Worm (Caenorhabditis elegans): ENCODE measurements around the gene col-184.
A peak's percentile ranks its signal among the peaks of the same experiment; 100 is the strongest.

The col-184 gene

ce11 chrX:13518861-13519713 lies 49.8 kb downstream of the col-184 start, which contains the start of the genes cdk-4 and F18H3.1:
TSS of gene cdk-4 (minus strand) at chrX:13518911.
TSS of gene F18H3.1 (plus strand) at chrX:13519663.
- TF ChIP-seq snpc-4 (tag; optimal IDR thresholded peaks at IDR 0.05), result no peak
- TF ChIP-seq unc-39 (tag; optimal IDR thresholded peaks at IDR 0.05), result no peak
- TF ChIP-seq sea-2 (GFP tag; optimal IDR thresholded peaks at IDR 0.05), result no peak
- no peak for TF ChIP-seq ztf-4 (tag; optimal IDR thresholded peaks at IDR 0.05)
- no peak for TF ChIP-seq ceh-28 (tag; optimal IDR thresholded peaks at IDR 0.05)
- no peak for TF ChIP-seq nhr-23 (tag; optimal IDR thresholded peaks at IDR 0.05)
- TF ChIP-seq R02D3.7 (tag; optimal IDR thresholded peaks at IDR 0.05), result no peak
- TF ChIP-seq lin-15B (tag; optimal IDR thresholded peaks at IDR 0.05), result peak; percentile 64
- no peak for TF ChIP-seq ceh-82 (tag; optimal IDR thresholded peaks at IDR 0.05)
- TF ChIP-seq nhr-237 (tag; optimal IDR thresholded peaks at IDR 0.05), result no peak
- TF ChIP-seq nfya-1 (tag; optimal IDR thresholded peaks at IDR 0.05; ENCODE audit: insufficient read depth), result peak; percentile 52
- TF ChIP-seq ceh-9 (tag; optimal IDR thresholded peaks at IDR 0.05), result no peak
- TF ChIP-seq tbx-2 (tag; optimal IDR thresholded peaks at IDR 0.05), result no peak
- TF ChIP-seq elt-1 (tag; optimal IDR thresholded peaks at IDR 0.05), result peak; percentile 20
- TF ChIP-seq daf-12 (tag; optimal IDR thresholded peaks at IDR 0.05), result no peak
- no peak for TF ChIP-seq fos-1 (tag; optimal IDR thresholded peaks at IDR 0.05)
- TF ChIP-seq pha-4 (tag; optimal IDR thresholded peaks at IDR 0.05), result peak; percentile 14
- TF ChIP-seq lin-39 (tag; optimal IDR thresholded peaks at IDR 0.05), result peak; percentile 85
- TF ChIP-seq zag-1 (tag; optimal IDR thresholded peaks at IDR 0.05), result no peak
- TF ChIP-seq nhr-67 (tag; optimal IDR thresholded peaks at IDR 0.05), result no peak
- TF ChIP-seq nhr-11 (tag; optimal IDR thresholded peaks at IDR 0.05), result no peak
- TF ChIP-seq nhr-25 (tag; optimal IDR thresholded peaks at IDR 0.05), result peak; percentile 72
- TF ChIP-seq ama-1 (optimal IDR thresholded peaks at IDR 0.05), result no peak
- peak; percentile 32 for TF ChIP-seq skn-1 (tag; optimal IDR thresholded peaks at IDR 0.05)
- peak; percentile 40 for TF ChIP-seq elt-2 (tag; optimal IDR thresholded peaks at IDR 0.05)
- no peak for TF ChIP-seq mdl-1 (tag; optimal IDR thresholded peaks at IDR 0.05)
- no peak for TF ChIP-seq unc-62 (GFP tag; optimal IDR thresholded peaks at IDR 0.05)
- TF ChIP-seq fkh-2 (tag; optimal IDR thresholded peaks at IDR 0.05), result no peak
- TF ChIP-seq ztf-11 (tag; optimal IDR thresholded peaks at IDR 0.05), result no peak
